Worm (Caenorhabditis elegans) whole organism, L2 larva: ENCODE measurements around the gene D1046.4.
A peak's percentile ranks its signal among the peaks of the same experiment; 100 is the strongest.

ENCODE experiments used
- C34F6.9 ChIP-seq: fragments of 150-350 bp; optimal IDR thresholded peaks from 2 replicates; lab custom pipeline; 2014; ENCODE audit warnings: missing biosample characterization, missing genetic modification characterization
- F13H6.1 ChIP-seq: sonication (generic microtip); optimal IDR thresholded peaks from 2 replicates; lab custom pipeline; 2016; ENCODE audit warnings: missing genetic modification characterization, missing compliant biosample characterization
- R02D3.7 ChIP-seq: fragments of 150-350 bp; optimal IDR thresholded peaks from 2 replicates; lab custom pipeline; 2014; ENCODE audit warnings: missing biosample characterization, missing genetic modification characterization
- Y55F3AM.14 ChIP-seq: fragments of 200-800 bp; sonication (Bioruptor generic); optimal IDR thresholded peaks from 2 replicates; lab custom pipeline; 2018; ENCODE audit warnings: mild to moderate bottlenecking, missing genetic modification characterization, missing compliant biosample characterization
- ZK546.5 ChIP-seq: sonication (generic microtip); optimal IDR thresholded peaks from 2 replicates; lab custom pipeline; 2017; ENCODE audit warnings: missing biosample characterization, missing genetic modification characterization
- alr-1 ChIP-seq: fragments of 150-350 bp; optimal IDR thresholded peaks from 2 replicates; lab custom pipeline; 2014; ENCODE audit warnings: missing biosample characterization, missing genetic modification characterization
- aly-2 ChIP-seq: fragments of 150-350 bp; optimal IDR thresholded peaks from 2 replicates; lab custom pipeline; 2014; ENCODE audit warnings: missing biosample characterization, missing genetic modification characterization
- ama-1 ChIP-seq: fragments of 150-350 bp; optimal IDR thresholded peaks from 2 replicates; lab custom pipeline; 2018; ENCODE audit warnings: inconsistent platforms
- blmp-1 ChIP-seq: sonication (generic microtip); optimal IDR thresholded peaks from 2 replicates; lab custom pipeline; 2017; ENCODE audit warnings: missing genetic modification characterization, mild to moderate bottlenecking, missing compliant biosample characterization, antibody characterized with exemption, moderate library complexity; ENCODE audit not compliant: insufficient read depth
- ceh-16 ChIP-seq: fragments of 150-350 bp; optimal IDR thresholded peaks from 2 replicates; lab custom pipeline; 2014; ENCODE audit warnings: missing biosample characterization, missing genetic modification characterization
- ceh-82 ChIP-seq: fragments of 150-350 bp; optimal IDR thresholded peaks from 2 replicates; lab custom pipeline; 2014; ENCODE audit warnings: missing biosample characterization, missing genetic modification characterization
- crh-2 ChIP-seq: sonication (generic microtip); optimal IDR thresholded peaks from 2 replicates; lab custom pipeline; 2017; ENCODE audit warnings: missing biosample characterization, missing genetic modification characterization
- dmd-4 ChIP-seq: sonication (generic microtip); optimal IDR thresholded peaks from 2 replicates; lab custom pipeline; 2017; ENCODE audit warnings: missing biosample characterization, missing genetic modification characterization
- egl-27 ChIP-seq: sonication (generic microtip); optimal IDR thresholded peaks from 3 replicates; lab custom pipeline; 2017; ENCODE audit warnings: missing biosample characterization, missing genetic modification reagents, missing genetic modification characterization
- elt-1 ChIP-seq: fragments of 150-350 bp; optimal IDR thresholded peaks from 2 replicates; lab custom pipeline; 2014; ENCODE audit warnings: missing biosample characterization, missing genetic modification characterization
- elt-3 ChIP-seq: sonication (generic microtip); optimal IDR thresholded peaks from 2 replicates; lab custom pipeline; 2017; ENCODE audit warnings: missing biosample characterization, missing genetic modification characterization
- fos-1 ChIP-seq: fragments of 150-350 bp; optimal IDR thresholded peaks from 2 replicates; lab custom pipeline; 2014; ENCODE audit warnings: missing biosample characterization, missing genetic modification characterization
- gmeb-1 ChIP-seq: fragments of 150-350 bp; optimal IDR thresholded peaks from 2 replicates; lab custom pipeline; 2014; ENCODE audit warnings: missing biosample characterization, missing genetic modification characterization
- lin-11 ChIP-seq: fragments of 150-350 bp; sonication (generic microtip); optimal IDR thresholded peaks from 2 replicates; lab custom pipeline; 2014; ENCODE audit warnings: missing biosample characterization, missing genetic modification characterization, inconsistent platforms, mixed read lengths
- lin-13 ChIP-seq: fragments of 150-350 bp; optimal IDR thresholded peaks from 2 replicates; lab custom pipeline; 2014; ENCODE audit warnings: missing biosample characterization, missing genetic modification reagents, missing genetic modification characterization
- lin-39 ChIP-seq: fragments of 150-350 bp; optimal IDR thresholded peaks from 2 replicates; lab custom pipeline; 2014; ENCODE audit warnings: missing biosample characterization, missing genetic modification reagents, missing genetic modification characterization
- lsy-2 ChIP-seq, 2 experiments: fragments of 150-350 bp in 1 of 2; sonication (generic microtip) in 1 of 2; optimal IDR thresholded peaks; 2 replicates each; lab custom pipeline; 2014 to 2017; ENCODE audit warnings: missing biosample characterization in 2 of 2, missing genetic modification characterization in 2 of 2
- mab-5 ChIP-seq: fragments of 150-350 bp; optimal IDR thresholded peaks from 2 replicates; lab custom pipeline; 2014; ENCODE audit warnings: missing biosample characterization, missing genetic modification characterization
- mbf-1 ChIP-seq: sonication (generic microtip); optimal IDR thresholded peaks from 2 replicates; lab custom pipeline; 2017; ENCODE audit warnings: missing biosample characterization, missing genetic modification characterization
- mdl-1 ChIP-seq, 2 experiments: fragments of 150-350 bp in 1 of 2; sonication (generic microtip) in 1 of 2; optimal IDR thresholded peaks; 2 replicates each; lab custom pipeline; 2017; ENCODE audit warnings: missing biosample characterization in 2 of 2, missing genetic modification characterization in 2 of 2
- nhr-10 ChIP-seq: sonication (generic microtip); optimal IDR thresholded peaks from 2 replicates; lab custom pipeline; 2017; ENCODE audit warnings: missing biosample characterization, missing genetic modification characterization
- nhr-11 ChIP-seq: fragments of 150-350 bp; optimal IDR thresholded peaks from 2 replicates; lab custom pipeline; 2014; ENCODE audit warnings: missing biosample characterization, missing genetic modification characterization
- nhr-12 ChIP-seq: fragments of 150-350 bp; optimal IDR thresholded peaks from 2 replicates; lab custom pipeline; 2014; ENCODE audit warnings: missing biosample characterization, missing genetic modification characterization
- nhr-129 ChIP-seq: fragments of 150-350 bp; optimal IDR thresholded peaks from 2 replicates; lab custom pipeline; 2014; ENCODE audit warnings: missing biosample characterization, missing genetic modification characterization
- nhr-21 ChIP-seq: fragments of 150-350 bp; optimal IDR thresholded peaks from 2 replicates; lab custom pipeline; 2014; ENCODE audit warnings: missing biosample characterization, missing genetic modification characterization
- nhr-23 ChIP-seq: fragments of 150-350 bp; optimal IDR thresholded peaks from 2 replicates; lab custom pipeline; 2014; ENCODE audit warnings: missing biosample characterization, missing genetic modification reagents, missing genetic modification characterization
- nhr-237 ChIP-seq: fragments of 150-350 bp; optimal IDR thresholded peaks from 2 replicates; lab custom pipeline; 2014; ENCODE audit warnings: missing biosample characterization, missing genetic modification characterization
- nhr-25 ChIP-seq: fragments of 150-350 bp; sonication (generic microtip); optimal IDR thresholded peaks from 3 replicates; lab custom pipeline; 2014; ENCODE audit warnings: missing biosample characterization, missing genetic modification characterization
- nhr-6 ChIP-seq: fragments of 150-350 bp; optimal IDR thresholded peaks from 2 replicates; lab custom pipeline; 2014; ENCODE audit warnings: missing biosample characterization, missing genetic modification characterization
- nhr-77 ChIP-seq: fragments of 150-350 bp; optimal IDR thresholded peaks from 2 replicates; lab custom pipeline; 2014; ENCODE audit warnings: missing biosample characterization, missing genetic modification characterization
- peb-1 ChIP-seq: fragments of 150-350 bp; optimal IDR thresholded peaks from 2 replicates; lab custom pipeline; 2014; ENCODE audit warnings: missing biosample characterization, missing genetic modification characterization
- sem-4 ChIP-seq: fragments of 150-350 bp; optimal IDR thresholded peaks from 2 replicates; lab custom pipeline; 2014; ENCODE audit warnings: missing biosample characterization, missing genetic modification reagents, missing genetic modification characterization
- skn-1 ChIP-seq: sonication (generic microtip); optimal IDR thresholded peaks from 2 replicates; lab custom pipeline; 2017; ENCODE audit warnings: missing biosample characterization, missing genetic modification characterization
- sma-3 ChIP-seq: sonication (generic microtip); optimal IDR thresholded peaks from 2 replicates; lab custom pipeline; 2016; ENCODE audit warnings: missing genetic modification reagents, missing genetic modification characterization, missing compliant biosample characterization
- sma-9 ChIP-seq, 2 experiments: fragments of 150-350 bp in 1 of 2; sonication (generic microtip) in 1 of 2; optimal IDR thresholded peaks; 2 replicates each; lab custom pipeline; 2014 to 2016; ENCODE audit warnings: missing genetic modification characterization in 2 of 2, mild to moderate bottlenecking in 1 of 2, missing biosample characterization in 1 of 2, missing compliant biosample characterization in 1 of 2, missing genetic modification reagents in 1 of 2, moderate library complexity in 1 of 2
- snpc-4 ChIP-seq: fragments of 150-350 bp; optimal IDR thresholded peaks from 2 replicates; lab custom pipeline; 2014; ENCODE audit warnings: missing biosample characterization, missing genetic modification characterization
- unc-39 ChIP-seq: fragments of 150-350 bp; optimal IDR thresholded peaks from 2 replicates; lab custom pipeline; 2014; ENCODE audit warnings: missing biosample characterization, missing genetic modification characterization
- unc-55 ChIP-seq: fragments of 150-350 bp; sonication (generic microtip); optimal IDR thresholded peaks from 3 replicates; lab custom pipeline; 2014; ENCODE audit warnings: missing biosample characterization, missing genetic modification reagents, missing genetic modification characterization
- unc-62 ChIP-seq: fragments of 150-350 bp; optimal IDR thresholded peaks from 2 replicates; lab custom pipeline; 2014; ENCODE audit warnings: missing biosample characterization, missing genetic modification reagents, missing genetic modification characterization
- zag-1 ChIP-seq: fragments of 150-350 bp; optimal IDR thresholded peaks from 2 replicates; lab custom pipeline; 2014; ENCODE audit warnings: missing biosample characterization, missing genetic modification characterization
- ztf-1 ChIP-seq: fragments of 200-800 bp; sonication (Bioruptor generic); conservative IDR thresholded peaks from 2 replicates; pipeline ENCODE4 v1.3.6; 2022; ENCODE audit warnings: missing genetic modification characterization, missing compliant biosample characterization
- ztf-11 ChIP-seq: sonication (generic microtip); optimal IDR thresholded peaks from 2 replicates; lab custom pipeline; 2017; ENCODE audit warnings: missing biosample characterization, missing genetic modification characterization
- ztf-4 ChIP-seq: fragments of 150-350 bp; optimal IDR thresholded peaks from 2 replicates; lab custom pipeline; 2014; ENCODE audit warnings: missing biosample characterization, missing genetic modification characterization

Gene D1046.4

ce11 chrIV:8933575-8933974 lies at the start of gene D1046.4:
Gene D1046.4 (plus strand): TSS chrIV:8933875.
- TF ChIP-seq nhr-6 (no peak), egl-27 (no peak)

- no peak for TF ChIP-seq nhr-10
- no peak for TF ChIP-seq sem-4 (tag; lab: Kevin White, UChicago)
- no peak for TF ChIP-seq ama-1
- TF ChIP-seq lin-39 = no peak
- TF ChIP-seq, all 48 proteins: peak for 0
Observed at ce11 chrIV:8886228-8886627, 47.4 kb upstream of the D1046.4 start, which contains the start of gene C09G9.5. Gene C09G9.5 (plus strand): TSS chrIV:8886528.

ce11 chrIV:8888525-8889026 lies 45.1 kb upstream of the D1046.4 start, which contains the start of gene oma-1:
Gene oma-1 (plus strand): TSS chrIV:8888976.
- TF ChIP-seq mdl-1 (tag; optimal IDR thresholded peaks at IDR 0.05; lab: Kevin White, UChicago) (no peak), lin-11 (tag; lab: Kevin White, UChicago) (no peak), egl-27 (no peak)

ce11 chrIV:8891131-8891530 lies 42.5 kb upstream of the D1046.4 start, which contains the start of gene spr-2:
Gene spr-2 (plus strand): TSS chrIV:8891462.
- TF ChIP-seq nhr-77 (tag; lab: Kevin White, UChicago) (no peak), nhr-25 (tag; lab: Kevin White, UChicago) (peak; percentile 71), nhr-21 (tag; lab: Kevin White, UChicago) (peak; percentile 56), nhr-237 (tag; lab: Kevin White, UChicago) (no peak), ama-1 (no peak), nhr-12 (tag; lab: Kevin White, UChicago) (no peak), nhr-129 (tag; lab: Kevin White, UChicago) (peak; percentile 72), ztf-1 (GFP tag; lab: Robert Waterston, UW) (no peak), ceh-16 (no peak), nhr-10 (peak; percentile 32), unc-55 (GFP tag; lab: Kevin White, UChicago) (peak; percentile 90), zag-1 (no peak), blmp-1 (tag; lab: Kevin White, UChicago) (no peak), lin-11 (tag; lab: Kevin White, UChicago) (peak; percentile 38), F13H6.1 (peak; percentile 67), ZK546.5 (tag; lab: Kevin White, UChicago) (no peak), sma-3 (GFP tag; lab: Kevin White, UChicago) (peak; percentile 70), skn-1 (tag; lab: Kevin White, UChicago) (no peak), ztf-4 (tag; lab: Kevin White, UChicago) (peak; percentile 4), snpc-4 (peak; percentile 25), nhr-23 (tag; lab: Kevin White, UChicago) (no peak), alr-1 (tag; lab: Kevin White, UChicago) (no peak), mbf-1 (tag; lab: Kevin White, UChicago) (no peak), nhr-11 (tag; lab: Kevin White, UChicago) (no peak), ztf-11 (no peak), ceh-82 (no peak), crh-2 (tag; lab: Kevin White, UChicago) (peak; percentile 80), lsy-2 (tag; optimal IDR thresholded peaks at IDR 0.05; lab: Kevin White, UChicago) (peak; percentile 60 to 90), C34F6.9 (tag; lab: Kevin White, UChicago) (peak; percentile 91), nhr-6 (peak; percentile 62), gmeb-1 (tag; lab: Kevin White, UChicago) (peak; percentile 89), lin-13 (peak; percentile 72), sem-4 (tag; lab: Kevin White, UChicago) (peak; percentile 56), elt-1 (tag; lab: Kevin White, UChicago) (no peak), peb-1 (tag; lab: Kevin White, UChicago) (no peak), fos-1 (tag; lab: Kevin White, UChicago) (peak; percentile 40), Y55F3AM.14 (no peak), aly-2 (no peak), dmd-4 (tag; lab: Kevin White, UChicago) (no peak), R02D3.7 (tag; lab: Kevin White, UChicago) (no peak), unc-62 (GFP tag; lab: Kevin White, UChicago) (no peak), mdl-1 (tag; optimal IDR thresholded peaks at IDR 0.05; lab: Kevin White, UChicago) (no peak), mab-5 (tag; lab: Kevin White, UChicago) (peak; percentile 20), unc-39 (no peak), egl-27 (no peak), lin-39 (no peak), sma-9 (GFP tag; optimal IDR thresholded peaks at IDR 0.05; lab: Kevin White, UChicago) (peak; percentile 75), sma-9 (tag; optimal IDR thresholded peaks at IDR 0.05; lab: Kevin White, UChicago) (no peak), elt-3 (tag; lab: Kevin White, UChicago) (no peak)
